Worm (Caenorhabditis elegans): ENCODE data around the gene fbxa-4.

fbxa-4 gene

ce11 chrII:2415439-2415838 lies at the start of gene fbxa-4:
fbxa-4 (minus strand) TSS chrII:2415531.
- TF ChIP-seq zfp-3 (GFP tag; conservative IDR thresholded peaks at IDR 0.05) (no peak), gei-8 (GFP tag; optimal IDR thresholded peaks at IDR 0.05) (no peak), egl-27 (tag; optimal IDR thresholded peaks at IDR 0.05) (no peak), unc-62 (GFP tag; optimal IDR thresholded peaks at IDR 0.05 in 1 of 2) (peak in 1 of 2 experiments; percentile 56), unc-62 (tag; optimal IDR thresholded peaks at IDR 0.05) (no peak), dmd-6 (GFP tag; IDR thresholded peaks at IDR 0.05) (0 out of 2 replicates have a peak, but pooled peaks have one; percentile 32), unc-39 (tag; optimal IDR thresholded peaks at IDR 0.05) (no peak), spr-3 (GFP tag; optimal IDR thresholded peaks at IDR 0.05) (no peak), php-3 (GFP tag; IDR thresholded peaks at IDR 0.05) (no peak), mep-1 (tag; optimal IDR thresholded peaks at IDR 0.05) (no peak), hmg-1.1 (GFP tag; IDR thresholded peaks at IDR 0.05) (no peak), ZK337.2 (GFP tag; IDR thresholded peaks at IDR 0.05) (no peak), nhr-77 (tag; optimal IDR thresholded peaks at IDR 0.05) (peak; percentile 67), hlh-11 (tag; optimal IDR thresholded peaks at IDR 0.05) (peak; percentile 47), mes-2 (tag; optimal IDR thresholded peaks at IDR 0.05; ENCODE audit: poor library complexity, severe bottlenecking) (peak; percentile 18), lin-39 (tag; optimal IDR thresholded peaks at IDR 0.05) (no peak), lsy-2 (tag; optimal IDR thresholded peaks at IDR 0.05) (peak in 1 of 2 experiments; percentile 4), attf-4 (tag; optimal IDR thresholded peaks at IDR 0.05) (no peak), pqm-1 (tag; optimal IDR thresholded peaks at IDR 0.05) (peak; percentile 52), nhr-76 (tag; optimal IDR thresholded peaks at IDR 0.05) (no peak), Y48G9A.11 (GFP tag; IDR thresholded peaks at IDR 0.05) (no peak), Y5F2A.4 (GFP tag; optimal IDR thresholded peaks at IDR 0.05) (no peak), daf-16 (GFP tag; optimal IDR thresholded peaks at IDR 0.05) (no peak), daf-16 (tag; optimal IDR thresholded peaks at IDR 0.05) (peak; percentile 87), dve-1 (tag; optimal IDR thresholded peaks at IDR 0.05; ENCODE audit: insufficient read depth) (peak; percentile 75), vab-7 (GFP tag; IDR thresholded peaks at IDR 0.05) (no peak), nhr-28 (tag; optimal IDR thresholded peaks at IDR 0.05) (peak; percentile 93), nhr-102 (tag; optimal IDR thresholded peaks at IDR 0.05) (no peak)

- TF ChIP-seq Y5F2A.4 (GFP tag; optimal IDR thresholded peaks at IDR 0.05) (no peak), nhr-77 (tag; optimal IDR thresholded peaks at IDR 0.05) (no peak), nhr-10 (tag; optimal IDR thresholded peaks at IDR 0.05) (no peak), nhr-28 (tag; optimal IDR thresholded peaks at IDR 0.05) (no peak)
These were observed 43.5 kb upstream of the fbxa-4 start, which contains the start of gene pqn-42 for ce11 chrII:2458881-2459280. pqn-42 (minus strand) TSS chrII:2458981.

- TF ChIP-seq lsy-2 (tag; optimal IDR thresholded peaks at IDR 0.05) (no peak), hmg-1.1 (GFP tag; IDR thresholded peaks at IDR 0.05) (no peak), T20F7.1 (GFP tag; optimal IDR thresholded peaks at IDR 0.05) (no peak), set-16 (GFP tag; IDR thresholded peaks at IDR 0.05) (peak; percentile 87)
These were observed 41.6 kb upstream of the fbxa-4 start for ce11 chrII:2456973-2457372.

ce11 chrII:2455931-2456576 lies 40.7 kb upstream of the fbxa-4 start:
- TF ChIP-seq set-16 (GFP tag; IDR thresholded peaks at IDR 0.05) (no peak), aha-1 (tag) (peak; percentile 86), dmd-6 (GFP tag; IDR thresholded peaks at IDR 0.05) (no peak), mxl-3 (GFP tag; optimal IDR thresholded peaks at IDR 0.05) (no peak), lin-13 (GFP tag; optimal IDR thresholded peaks at IDR 0.05) (peak; percentile 56), lsy-2 (tag; optimal IDR thresholded peaks at IDR 0.05) (peak in 1 of 2 experiments; percentile 61), hlh-11 (tag; optimal IDR thresholded peaks at IDR 0.05) (no peak), Y75B8A.6 (GFP tag; IDR thresholded peaks at IDR 0.05) (no peak), daf-19 (GFP tag; conservative IDR thresholded peaks at IDR 0.05) (no peak), egl-27 (tag; optimal IDR thresholded peaks at IDR 0.05) (no peak), snpc-1.2 (GFP tag; IDR thresholded peaks at IDR 0.05) (no peak), mes-2 (tag; optimal IDR thresholded peaks at IDR 0.05; ENCODE audit: poor library complexity, severe bottlenecking) (no peak), nhr-41 (GFP tag; IDR thresholded peaks at IDR 0.05) (no peak)
